Worm (Caenorhabditis elegans): ENCODE results near the gene C37C3.17.
A peak's percentile ranks its signal among the peaks of the same experiment; 100 is the strongest.

DNA sequence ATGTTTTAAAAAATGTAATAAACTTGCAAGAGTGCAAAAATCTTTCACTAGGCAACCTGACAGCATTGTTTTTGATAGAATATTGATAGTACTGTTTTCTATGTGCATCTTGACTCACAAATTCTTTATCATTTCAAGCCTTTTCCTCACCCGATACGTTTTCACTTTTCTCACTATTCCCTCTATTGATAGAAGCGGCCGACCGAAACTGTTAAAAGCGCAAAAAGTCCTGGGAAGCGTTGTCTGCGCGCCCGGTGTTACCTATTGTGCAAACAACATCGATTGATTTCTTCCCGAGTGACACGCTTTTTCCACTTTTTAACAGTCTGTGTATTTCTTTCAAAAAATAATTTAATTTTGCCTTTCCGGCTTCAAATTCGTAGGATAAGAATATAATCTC is 26.3 kb upstream of the C37C3.17 start:
- TF ChIP-seq rcor-1 (GFP tag; IDR thresholded peaks at IDR 0.05) (no peak), nfya-1 (tag; optimal IDR thresholded peaks at IDR 0.05; ENCODE audit: borderline replicate concordance, insufficient read depth) (no peak), bed-2 (GFP tag; IDR thresholded peaks at IDR 0.05) (no peak), mxl-1 (tag; optimal IDR thresholded peaks at IDR 0.05) (no peak), ccch-3 (GFP tag; optimal IDR thresholded peaks at IDR 0.05) (no peak), pha-4 (tag; optimal IDR thresholded peaks at IDR 0.05) (no peak), unc-130 (GFP tag; optimal IDR thresholded peaks at IDR 0.05) (no peak), mes-4 (tag; optimal IDR thresholded peaks at IDR 0.05) (no peak), snpc-4 (GFP tag; optimal IDR thresholded peaks at IDR 0.05) (no peak), snpc-4 (tag; optimal IDR thresholded peaks at IDR 0.05) (peak in 3 of 4 experiments; percentile 34 to 81 (median 49)), ceh-40 (GFP tag; IDR thresholded peaks at IDR 0.05) (no peak), bed-1 (GFP tag; IDR thresholded peaks at IDR 0.05) (no peak)

Measured in whole organism, young adult.